Fruit fly (Drosophila melanogaster): Measurements from ENCODE around the gene sicily.

Gene sicily

DNA sequence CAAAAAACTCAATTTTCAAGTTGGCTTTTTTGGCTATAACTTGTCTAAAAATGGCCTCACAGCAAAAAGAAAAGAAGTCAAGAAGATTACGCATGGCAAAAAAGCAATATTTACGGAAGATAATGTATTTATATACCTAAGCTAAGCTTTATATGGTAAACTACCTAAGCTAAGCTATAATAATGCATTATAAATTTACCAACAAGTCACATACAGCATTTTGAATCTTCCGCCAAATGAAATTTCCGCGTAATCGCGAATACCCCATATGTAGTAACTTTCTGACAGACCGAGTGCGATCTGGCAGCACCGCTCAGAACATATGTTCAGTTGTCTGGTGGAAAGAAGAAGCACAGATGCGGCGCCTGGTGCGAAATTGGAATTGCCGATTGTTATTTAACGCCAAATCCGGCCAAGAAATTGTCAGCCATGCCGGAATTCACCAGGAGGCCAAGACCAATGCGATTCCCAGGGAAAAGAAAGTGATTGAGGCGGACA, at the start of gene sicily:
Gene sicily, plus strand, starts transcription at position 51 of the 498 bp plus-strand sequence.
- no peak for TF ChIP-seq CG14655 (GFP tag; optimal IDR thresholded peaks at IDR 0.05)
- no peak for TF ChIP-seq CG32121 (GFP tag; IDR thresholded peaks at IDR 0.05)
- TF ChIP-seq D1 (tag; optimal IDR thresholded peaks at IDR 0.05) = no peak
- TF ChIP-seq CG10348 (GFP tag; IDR thresholded peaks at IDR 0.05) = no peak
- no peak for TF ChIP-seq Pif1A (GFP tag; optimal IDR thresholded peaks at IDR 0.05)
- TF ChIP-seq CG12605 (GFP tag; IDR thresholded peaks at IDR 0.05) = no peak
- TF ChIP-seq EcR (GFP tag; optimal IDR thresholded peaks at IDR 0.05) = no peak
- no peak for TF ChIP-seq gl (tag; optimal IDR thresholded peaks at IDR 0.05)
- no peak for TF ChIP-seq CG15710 (tag; optimal IDR thresholded peaks at IDR 0.05)
- no peak for TF ChIP-seq rn (GFP tag; IDR thresholded peaks at IDR 0.05)
- TF ChIP-seq Pif1B (GFP tag; optimal IDR thresholded peaks at IDR 0.05) = no peak
- no peak for TF ChIP-seq CG34367 (tag; optimal IDR thresholded peaks at IDR 0.05)
- no peak for TF ChIP-seq CG8159 (tag; optimal IDR thresholded peaks at IDR 0.05)
- no peak for TF ChIP-seq CG9948 (tag; optimal IDR thresholded peaks at IDR 0.05)
- no peak for TF ChIP-seq CG4496 (GFP tag; IDR thresholded peaks at IDR 0.05)
- TF ChIP-seq CG8301 (tag; optimal IDR thresholded peaks at IDR 0.05) = no peak

DNA sequence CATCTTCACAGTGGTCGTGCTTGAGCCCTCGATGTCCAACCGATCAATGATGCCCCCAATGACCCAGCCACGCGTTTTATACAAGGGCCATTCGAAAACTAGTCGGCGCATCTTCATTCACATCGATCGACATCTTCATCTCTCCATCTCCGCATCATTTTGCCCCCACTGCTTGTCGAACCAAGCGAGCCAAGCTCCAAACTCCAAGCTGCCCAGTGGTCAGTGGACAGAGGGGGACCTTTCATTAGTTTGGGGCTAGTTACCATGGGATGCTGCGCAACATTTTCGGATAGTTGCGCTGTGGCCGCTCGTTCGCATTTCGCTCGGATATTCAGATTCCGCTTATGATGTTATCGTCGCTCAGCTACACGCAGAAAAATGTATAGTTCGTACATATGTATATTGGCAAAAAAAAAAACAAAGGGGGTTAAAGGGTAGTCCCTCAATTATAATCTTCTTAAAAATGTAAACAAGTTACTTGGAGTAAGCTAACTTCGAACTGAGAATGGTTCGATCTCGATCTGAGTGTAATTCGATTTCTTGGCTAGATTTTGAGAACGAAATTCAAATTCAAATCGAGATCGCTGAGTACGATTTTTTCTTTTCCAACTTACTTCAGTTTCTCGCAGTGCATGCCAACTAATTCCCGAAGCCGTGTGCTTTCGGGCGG, 45.3 kb upstream of the sicily start, which contains the start of gene CG15740:
Gene CG15740, minus strand, starts transcription at position 51 of the 670 bp plus-strand sequence.
- TF ChIP-seq CG32121 (GFP tag; IDR thresholded peaks at IDR 0.05) = peak; percentile 31; the same call in 1 of the 2 replicates
- no peak for TF ChIP-seq gl (tag; optimal IDR thresholded peaks at IDR 0.05)
- TF ChIP-seq CG10348 (GFP tag; IDR thresholded peaks at IDR 0.05) = no peak
- no peak for TF ChIP-seq D1 (tag; optimal IDR thresholded peaks at IDR 0.05)
- TF ChIP-seq Pif1B (GFP tag; optimal IDR thresholded peaks at IDR 0.05) = no peak
- 0 out of 3 replicates have a peak, but pooled peaks have one; percentile 24 for TF ChIP-seq CG4496 (GFP tag; IDR thresholded peaks at IDR 0.05)

DNA sequence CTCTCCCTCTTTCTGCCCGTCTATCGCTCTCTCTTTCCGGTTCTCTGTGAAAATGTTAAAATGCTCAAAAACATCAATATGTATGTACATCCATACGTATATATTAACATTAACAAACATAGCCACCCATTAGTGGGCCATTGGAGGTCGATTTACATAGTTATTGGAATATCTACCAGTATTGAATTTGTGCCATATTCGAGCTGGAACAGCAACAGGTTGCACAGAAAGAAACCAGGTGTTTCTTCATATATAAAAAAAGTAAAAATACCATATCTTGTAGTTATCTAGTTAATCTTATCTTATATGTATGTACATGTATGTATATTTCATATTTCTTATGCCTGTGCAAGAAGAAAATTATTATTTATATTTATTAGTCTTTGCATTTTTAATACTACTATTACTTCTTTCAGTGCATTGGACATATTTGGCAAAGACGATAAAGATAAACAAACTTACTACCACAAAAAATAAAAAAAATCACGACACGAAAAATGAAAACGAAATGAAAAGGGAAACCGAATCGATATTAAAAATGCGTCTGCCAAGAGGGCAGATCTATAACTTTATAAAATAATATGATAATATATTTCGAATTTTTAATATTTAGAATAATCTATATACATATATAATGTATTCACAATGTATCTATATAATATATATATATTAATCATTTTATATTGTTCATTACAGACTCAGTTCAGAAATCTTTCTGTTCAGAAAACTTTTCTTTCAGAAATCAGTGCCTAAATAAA, 42.8 kb upstream of the sicily start:
- no peak for TF ChIP-seq Ets98B (GFP tag; IDR thresholded peaks at IDR 0.05)
- TF ChIP-seq CG4496 (GFP tag; IDR thresholded peaks at IDR 0.05) = no peak
- TF ChIP-seq gl (tag; optimal IDR thresholded peaks at IDR 0.05) = no peak
- no peak for TF ChIP-seq Pif1A (GFP tag; optimal IDR thresholded peaks at IDR 0.05)
- no peak for TF ChIP-seq CG10348 (GFP tag; IDR thresholded peaks at IDR 0.05)
- no peak for TF ChIP-seq CG15710 (tag; optimal IDR thresholded peaks at IDR 0.05)
- no peak for TF ChIP-seq CG32121 (GFP tag; IDR thresholded peaks at IDR 0.05)
- TF ChIP-seq CG34367 (tag; optimal IDR thresholded peaks at IDR 0.05) = no peak
- TF ChIP-seq CG17806 (tag; optimal IDR thresholded peaks at IDR 0.05) = no peak
- no peak for TF ChIP-seq Pif1B (GFP tag; optimal IDR thresholded peaks at IDR 0.05)
- TF ChIP-seq CG9948 (tag; optimal IDR thresholded peaks at IDR 0.05) = no peak
- no peak for TF ChIP-seq fd96Ca (GFP tag; IDR thresholded peaks at IDR 0.05)
- no peak for TF ChIP-seq rn (GFP tag; IDR thresholded peaks at IDR 0.05)
- no peak for TF ChIP-seq Snoo (tag; optimal IDR thresholded peaks at IDR 0.05)

- no peak for TF ChIP-seq CG8301 (tag; optimal IDR thresholded peaks at IDR 0.05)
- TF ChIP-seq CG32121 (GFP tag; IDR thresholded peaks at IDR 0.05) = no peak
- no peak for TF ChIP-seq CG8159 (tag; optimal IDR thresholded peaks at IDR 0.05)
- no peak for TF ChIP-seq CG4496 (GFP tag; IDR thresholded peaks at IDR 0.05)
- no peak for TF ChIP-seq CG10348 (GFP tag; IDR thresholded peaks at IDR 0.05)
- no peak for TF ChIP-seq Ets98B (GFP tag; IDR thresholded peaks at IDR 0.05)
- TF ChIP-seq CG14655 (GFP tag; optimal IDR thresholded peaks at IDR 0.05) = no peak
- TF ChIP-seq fd96Ca (GFP tag; IDR thresholded peaks at IDR 0.05) = no peak
- no peak for TF ChIP-seq D1 (tag; optimal IDR thresholded peaks at IDR 0.05)
- TF ChIP-seq Snoo (tag; optimal IDR thresholded peaks at IDR 0.05) = no peak
- TF ChIP-seq CG15710 (tag; optimal IDR thresholded peaks at IDR 0.05) = no peak
- no peak for TF ChIP-seq gl (tag; optimal IDR thresholded peaks at IDR 0.05)
- TF ChIP-seq CG17806 (tag; optimal IDR thresholded peaks at IDR 0.05) = no peak
- TF ChIP-seq Pif1B (GFP tag; optimal IDR thresholded peaks at IDR 0.05) = no peak
- TF ChIP-seq EcR (GFP tag; optimal IDR thresholded peaks at IDR 0.05) = no peak
- no peak for TF ChIP-seq CG12605 (GFP tag; IDR thresholded peaks at IDR 0.05)
- no peak for TF ChIP-seq CG13204 (GFP tag; optimal IDR thresholded peaks at IDR 0.05)
- no peak for TF ChIP-seq CG9948 (tag; optimal IDR thresholded peaks at IDR 0.05)
- no peak for TF ChIP-seq Pif1A (GFP tag; optimal IDR thresholded peaks at IDR 0.05)
- TF ChIP-seq CG34367 (tag; optimal IDR thresholded peaks at IDR 0.05) = no peak
These were observed 42.3 kb upstream of the sicily start for dm6 chrX:11849267-11849666.

- peak; percentile 13 for TF ChIP-seq CG15710 (tag; optimal IDR thresholded peaks at IDR 0.05)
- peak; percentile 43; the same call in 2 of the 3 replicates for TF ChIP-seq CG4496 (GFP tag; IDR thresholded peaks at IDR 0.05)
- TF ChIP-seq CG12605 (GFP tag; IDR thresholded peaks at IDR 0.05) = no peak
- no peak for TF ChIP-seq CG8301 (tag; optimal IDR thresholded peaks at IDR 0.05)
- TF ChIP-seq fd96Ca (GFP tag; IDR thresholded peaks at IDR 0.05) = peak; percentile 18; the same call in 1 of the 3 replicates
- no peak for TF ChIP-seq CG17806 (tag; optimal IDR thresholded peaks at IDR 0.05)
- peak; percentile 39; the same call in 1 of the 2 replicates for TF ChIP-seq Ets98B (GFP tag; IDR thresholded peaks at IDR 0.05)
- TF ChIP-seq Snoo (tag; optimal IDR thresholded peaks at IDR 0.05) = peak; percentile 33
These were observed 39.2 kb upstream of the sicily start, which contains the start of gene p24-1 for dm6 chrX:11852310-11852709. Gene p24-1, minus strand, starts transcription at chrX:11852530.

All from whole organism, pupa.